Worm (Caenorhabditis elegans) whole organism, L4/young adult: ENCODE data around the gene C18G1.6.

Experiments
- W03F9.2 ChIP-seq: fragments of 150-350 bp; optimal IDR thresholded peaks from 2 replicates; lab custom pipeline; 2014; ENCODE audit warnings: missing biosample characterization, missing genetic modification characterization
- dao-5 ChIP-seq: sonication (generic microtip); optimal IDR thresholded peaks from 2 replicates; lab custom pipeline; 2016; ENCODE audit warnings: missing genotype, missing genetic modification characterization, moderate library complexity, missing compliant biosample characterization

- no peak for TF ChIP-seq dao-5 (tag; lab: Kevin White, UChicago)
- TF ChIP-seq W03F9.2 (tag; lab: Kevin White, UChicago) = no peak
These were observed 8.2 kb upstream of the C18G1.6 start, which contains the start of gene ugt-61 for ce11 chrV:4742190-4742589.
